Fruit fly (Drosophila melanogaster): Measurements from ENCODE around the gene BobA.

The BobA gene

DNA sequence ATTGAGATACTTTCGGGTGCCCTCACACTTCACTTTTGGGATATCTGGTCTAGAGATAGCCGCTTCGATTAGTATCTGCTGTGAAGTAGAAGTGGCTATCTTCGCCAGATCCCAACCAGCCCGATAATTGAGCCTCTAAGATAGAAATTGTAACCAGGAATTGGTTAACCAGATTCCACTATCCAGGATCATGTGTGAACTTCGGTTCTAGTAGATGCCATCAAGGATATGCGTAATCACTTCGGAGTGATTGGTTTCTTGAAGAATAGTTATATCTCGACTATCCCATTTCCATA, 11.1 kb upstream of the BobA start:
- TF ChIP-seq CG31627 (GFP tag; optimal IDR thresholded peaks at IDR 0.05) (no peak), acj6 (GFP tag; optimal IDR thresholded peaks at IDR 0.05) (no peak), CG8319 (GFP tag; optimal IDR thresholded peaks at IDR 0.05) (no peak), CG15336 (GFP tag; IDR thresholded peaks at IDR 0.05) (no peak), CG6808 (GFP tag; optimal IDR thresholded peaks at IDR 0.05) (no peak), fkh (GFP tag; optimal IDR thresholded peaks at IDR 0.05) (no peak), Eip93F (GFP tag; optimal IDR thresholded peaks at IDR 0.05) (no peak), Met (GFP tag; optimal IDR thresholded peaks at IDR 0.05) (no peak), spab (GFP tag; optimal IDR thresholded peaks at IDR 0.05) (no peak), Lpt (GFP tag; optimal IDR thresholded peaks at IDR 0.05) (no peak), CG6792 (GFP tag; optimal IDR thresholded peaks at IDR 0.05) (no peak), CG3919 (GFP tag; optimal IDR thresholded peaks at IDR 0.05) (no peak), Gug (GFP tag; IDR thresholded peaks at IDR 0.05) (no peak), Eip78C (GFP tag) (no peak)

DNA sequence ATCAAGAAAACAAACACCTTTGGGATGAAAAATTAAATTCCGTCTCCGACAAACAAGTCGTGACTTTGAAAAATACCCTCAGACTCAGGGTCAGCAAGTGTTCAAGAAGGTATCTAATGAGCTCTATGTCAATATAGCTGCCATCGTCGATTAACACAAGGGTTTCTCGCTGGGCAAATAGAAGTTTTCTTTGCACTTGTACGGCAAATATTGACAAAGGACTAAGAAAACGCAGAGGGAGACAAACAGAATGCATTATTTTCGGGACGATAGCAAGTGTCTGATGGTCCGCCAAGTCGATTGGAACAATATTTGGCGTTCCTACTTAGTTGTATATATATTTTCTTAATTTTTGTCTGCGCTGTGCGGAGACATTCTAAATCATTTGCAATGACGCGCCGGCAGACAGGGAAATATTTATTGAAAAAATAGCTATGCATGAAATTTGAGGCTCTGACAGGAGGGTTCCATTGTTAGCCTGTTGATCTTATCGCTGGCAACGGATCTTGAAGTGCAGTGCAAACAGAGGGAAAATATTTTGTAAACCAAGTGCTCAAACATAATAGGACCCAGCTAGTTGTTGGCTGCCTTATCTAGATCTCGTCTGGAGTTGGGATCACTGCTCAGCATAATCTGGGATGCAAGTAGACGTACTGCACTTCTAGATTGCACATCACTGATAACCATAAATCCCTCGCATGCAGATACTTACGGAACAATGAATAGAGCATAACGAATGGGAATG, 10.5 kb upstream of the BobA start:
- TF ChIP-seq fkh (GFP tag; optimal IDR thresholded peaks at IDR 0.05), result peak; percentile 93
- no peak for TF ChIP-seq CG7368 (GFP tag; optimal IDR thresholded peaks at IDR 0.05)

DNA sequence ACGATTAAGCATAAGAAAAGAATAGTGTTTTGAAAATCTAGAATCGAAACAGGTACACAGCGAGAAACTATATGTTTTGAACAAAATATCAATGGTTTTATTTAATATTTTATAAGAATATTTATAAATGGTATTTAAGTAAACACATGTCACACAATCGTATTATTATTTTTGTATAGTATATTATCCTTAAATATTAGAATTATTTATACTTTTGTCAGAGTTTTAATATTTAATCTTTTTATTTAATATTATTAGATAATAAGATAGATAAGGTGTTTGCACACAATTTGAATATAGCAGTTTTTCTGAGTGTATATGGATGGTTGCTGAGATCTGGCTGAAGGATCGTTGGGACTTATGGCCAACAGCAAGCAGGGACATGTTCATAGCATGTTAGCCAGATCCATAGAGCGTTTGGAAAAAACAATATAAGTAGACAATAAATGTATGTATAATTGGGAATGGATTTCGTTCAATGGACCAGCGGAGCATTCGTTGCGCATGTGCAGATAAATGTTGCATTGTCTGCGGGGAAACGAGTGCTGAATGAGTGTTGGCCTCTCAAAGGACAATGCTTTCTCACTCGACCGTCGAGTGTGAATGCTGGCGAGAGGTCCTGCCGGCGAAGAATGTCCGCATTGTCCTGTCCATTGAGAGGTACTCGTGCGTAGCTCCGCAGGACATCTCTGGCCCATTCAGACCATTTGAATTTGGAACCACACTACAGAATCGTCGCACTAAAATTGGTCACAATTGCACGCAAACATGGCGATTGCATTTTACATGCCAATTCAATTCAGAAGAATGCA, 7.1 kb upstream of the BobA start:
- no peak for TF ChIP-seq fkh (GFP tag; optimal IDR thresholded peaks at IDR 0.05)
- TF ChIP-seq svp (GFP tag), result no peak
- TF ChIP-seq CG9139 (GFP tag; optimal IDR thresholded peaks at IDR 0.05), result no peak
- TF ChIP-seq CG6808 (GFP tag; optimal IDR thresholded peaks at IDR 0.05), result no peak
- TF ChIP-seq CG32006 (GFP tag; optimal IDR thresholded peaks at IDR 0.05), result no peak
- TF ChIP-seq topi (GFP tag; optimal IDR thresholded peaks at IDR 0.05), result no peak
- no peak for TF ChIP-seq CG31627 (GFP tag; optimal IDR thresholded peaks at IDR 0.05)
- no peak for TF ChIP-seq CG8319 (GFP tag; optimal IDR thresholded peaks at IDR 0.05)
- TF ChIP-seq CG3919 (GFP tag; optimal IDR thresholded peaks at IDR 0.05), result no peak
- TF ChIP-seq OdsH (GFP tag; optimal IDR thresholded peaks at IDR 0.05), result no peak
- TF ChIP-seq CG15336 (GFP tag; IDR thresholded peaks at IDR 0.05), result no peak
- TF ChIP-seq Ets96B (tag; optimal IDR thresholded peaks at IDR 0.05), result no peak
- TF ChIP-seq CG11762 (GFP tag; optimal IDR thresholded peaks at IDR 0.05; ENCODE audit: insufficient read depth), result no peak
- no peak for TF ChIP-seq ss (GFP tag; optimal IDR thresholded peaks at IDR 0.05)

dm6 chr3L:14949943-14950342, 4.0 kb upstream of the BobA start:
- TF ChIP-seq Smox (GFP tag; optimal IDR thresholded peaks at IDR 0.05), result no peak

DNA sequence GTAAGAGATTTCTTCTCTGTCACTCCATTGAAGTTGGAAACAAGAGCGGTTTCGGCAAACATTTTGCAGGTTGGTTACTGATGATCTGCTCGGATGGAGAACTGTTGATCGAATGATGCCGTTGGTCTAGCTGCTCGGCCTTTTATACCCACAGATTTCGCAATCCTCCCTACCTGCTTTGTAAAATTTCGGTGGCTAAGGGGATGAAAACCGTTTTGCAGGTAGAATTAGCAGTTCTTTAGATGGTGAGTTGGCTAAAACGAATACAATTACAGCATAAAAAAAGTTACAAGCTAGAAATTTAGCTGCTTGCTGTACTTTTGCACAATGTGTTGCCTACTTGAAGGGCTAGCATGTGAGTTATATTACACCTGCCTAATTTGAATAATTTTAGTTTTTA, 1.7 kb downstream of the BobA start, which contains the start of gene CG13465:
TSS of gene CG13465 (minus strand) at position 101 of the 400 bp plus-strand sequence.
- TF ChIP-seq CG6163 (GFP tag; IDR thresholded peaks at IDR 0.05) (no peak), CG8632 (GFP tag; optimal IDR thresholded peaks at IDR 0.05) (no peak), Sox14 (GFP tag; optimal IDR thresholded peaks at IDR 0.05) (no peak), Sox15 (GFP tag; optimal IDR thresholded peaks at IDR 0.05) (no peak), CG11902 (GFP tag; optimal IDR thresholded peaks at IDR 0.05) (no peak), CG31627 (GFP tag; optimal IDR thresholded peaks at IDR 0.05) (no peak), topi (GFP tag; optimal IDR thresholded peaks at IDR 0.05) (no peak), pdm3 (GFP tag; optimal IDR thresholded peaks at IDR 0.05) (no peak), CG15336 (GFP tag; IDR thresholded peaks at IDR 0.05) (no peak), CG3919 (GFP tag; optimal IDR thresholded peaks at IDR 0.05) (no peak), CG6792 (GFP tag; optimal IDR thresholded peaks at IDR 0.05) (no peak), esn (GFP tag; optimal IDR thresholded peaks at IDR 0.05) (no peak)
